Worm (Caenorhabditis elegans): ENCODE results near the gene rpl-32.

DNA sequence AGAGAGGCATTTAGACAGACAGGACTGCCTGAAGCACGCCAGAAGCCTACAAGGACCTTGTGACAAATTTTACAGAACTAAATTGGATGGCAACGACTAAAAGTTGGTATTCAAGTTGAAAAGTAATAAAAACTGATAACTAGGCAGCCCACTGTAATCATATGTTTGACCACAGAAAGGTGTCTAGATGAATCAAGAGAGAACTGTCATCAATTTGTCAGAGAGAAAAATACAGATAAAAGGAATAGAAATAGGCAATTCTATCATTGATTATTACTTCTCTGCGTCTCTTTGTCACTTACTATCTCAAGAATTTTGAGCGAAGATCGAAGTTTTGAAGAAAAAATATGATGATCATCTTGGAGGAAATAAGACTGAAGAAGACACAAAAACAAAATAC is 36.0 kb upstream of the rpl-32 start:
- no peak for TF ChIP-seq unc-55 (GFP tag; optimal IDR thresholded peaks at IDR 0.05)
- TF ChIP-seq ama-1 (optimal IDR thresholded peaks at IDR 0.05) = no peak
- TF ChIP-seq fos-1 (tag; optimal IDR thresholded peaks at IDR 0.05) = peak; percentile 92
- TF ChIP-seq mdl-1 (tag; optimal IDR thresholded peaks at IDR 0.05) = no peak
- no peak for TF ChIP-seq egl-27 (tag; optimal IDR thresholded peaks at IDR 0.05)
- TF ChIP-seq elt-3 (tag; optimal IDR thresholded peaks at IDR 0.05) = no peak
- no peak for TF ChIP-seq ceh-82 (tag; optimal IDR thresholded peaks at IDR 0.05)
- TF ChIP-seq nhr-12 (tag; optimal IDR thresholded peaks at IDR 0.05) = no peak
- no peak for TF ChIP-seq nhr-77 (tag; optimal IDR thresholded peaks at IDR 0.05)
- no peak for TF ChIP-seq aly-2 (tag; optimal IDR thresholded peaks at IDR 0.05)
- no peak for TF ChIP-seq ztf-11 (tag; optimal IDR thresholded peaks at IDR 0.05)

Measured in whole organism, L2 larva.